Worm (Caenorhabditis elegans): Measurements from ENCODE around the gene Y55B1BL.2.
"Not testable (repeated sequence)": the region's sequence is repeated elsewhere in the genome, so short reads cannot be mapped to it uniquely, and the experiment has no call there.

ce11 chrIII:445515-445914, 43.0 kb downstream of the Y55B1BL.2 start:
- TF ChIP-seq tbp1 (GFP tag; optimal IDR thresholded peaks at IDR 0.05); F57C9.4 (tag; optimal IDR thresholded peaks at IDR 0.05); lin-54 (GFP tag; optimal IDR thresholded peaks at IDR 0.05); efl-1 (GFP tag; optimal IDR thresholded peaks at IDR 0.05); ZK185.1 (tag; optimal IDR thresholded peaks at IDR 0.05; ENCODE audit: poor library complexity, severe bottlenecking); bed-1 (GFP tag; IDR thresholded peaks at IDR 0.05); dpff-1 (tag; optimal IDR thresholded peaks at IDR 0.05); nfya-2 (GFP tag; IDR thresholded peaks at IDR 0.05); cebp-1 (GFP tag; IDR thresholded peaks at IDR 0.05); cebp-1 (tag; optimal IDR thresholded peaks at IDR 0.05); die-1 (tag; optimal IDR thresholded peaks at IDR 0.05); repo-1 (tag; optimal IDR thresholded peaks at IDR 0.05); him-1 (tag; optimal IDR thresholded peaks at IDR 0.05): not testable (repeated sequence)

Data from whole organism, young adult.